Worm (Caenorhabditis elegans): ENCODE measurements around the gene rpl-5.

- TF ChIP-seq R02D3.7 (tag; optimal IDR thresholded peaks at IDR 0.05): no peak
- TF ChIP-seq F26F4.8 (GFP tag; conservative IDR thresholded peaks at IDR 0.05): no peak
- TF ChIP-seq zag-1 (tag; optimal IDR thresholded peaks at IDR 0.05): no peak
- TF ChIP-seq spr-3 (GFP tag; optimal IDR thresholded peaks at IDR 0.05): no peak
- TF ChIP-seq unc-62 (GFP tag; optimal IDR thresholded peaks at IDR 0.05 in 1 of 2): no peak
- TF ChIP-seq unc-62 (tag; optimal IDR thresholded peaks at IDR 0.05): no peak
- TF ChIP-seq nhr-11 (tag; optimal IDR thresholded peaks at IDR 0.05): no peak
- TF ChIP-seq dpl-1 (GFP tag; optimal IDR thresholded peaks at IDR 0.05): no peak
- no peak for TF ChIP-seq dmd-8 (GFP tag; IDR thresholded peaks at IDR 0.05)
- TF ChIP-seq nhr-42 (GFP tag; IDR thresholded peaks at IDR 0.05): no peak
- no peak for TF ChIP-seq lsy-2 (tag; optimal IDR thresholded peaks at IDR 0.05)
These were observed 13.3 kb downstream of the rpl-5 start for ce11 chrII:8583035-8583434.
